Fruit fly (Drosophila melanogaster) whole organism, embryonic: Measurements from ENCODE around the gene Mdh1.
A peak's percentile ranks its signal among the peaks of the same experiment; 100 is the strongest.

Source experiments
- Abd-B ChIP-seq: fragments of 200-800 bp; sonication (Bioruptor generic); optimal IDR thresholded peaks from 2 replicates; lab custom pipeline; 2018; ENCODE audit warnings: missing biosample characterization, mild to moderate bottlenecking, missing genetic modification characterization, moderate library complexity
- C15 ChIP-seq: fragments of 200-800 bp; sonication (Bioruptor generic); IDR thresholded peaks from 3 replicates; pipeline ENCODE4 v1.3.6; 2022; ENCODE audit warnings: missing biosample characterization, missing genetic modification characterization
- CG10321 ChIP-seq: fragments of 200-800 bp; sonication (Bioruptor generic); IDR thresholded peaks from 2 replicates; pipeline ENCODE4 v1.3.6; 2022; ENCODE audit warnings: missing biosample characterization, missing genetic modification characterization
- CG12236 ChIP-seq: fragments of 200-800 bp; sonication (Bioruptor generic); optimal IDR thresholded peaks from 2 replicates; lab custom pipeline; 2016; ENCODE audit warnings: missing biosample characterization, missing genetic modification characterization
- CG13624 ChIP-seq: fragments of 200-800 bp; sonication (Bioruptor generic); optimal IDR thresholded peaks from 2 replicates; lab custom pipeline; 2016; ENCODE audit warnings: missing biosample characterization, missing genetic modification characterization
- CG13775 ChIP-seq: fragments of 200-800 bp; sonication (Bioruptor generic); optimal IDR thresholded peaks from 3 replicates; lab custom pipeline; 2017; ENCODE audit warnings: missing biosample characterization, mild to moderate bottlenecking, missing genetic modification characterization
- CG1529 ChIP-seq: fragments of 200-800 bp; sonication (Bioruptor generic); optimal IDR thresholded peaks from 3 replicates; lab custom pipeline; 2018; ENCODE audit warnings: missing biosample characterization, missing genetic modification characterization
- CG15514 ChIP-seq: fragments of 200-800 bp; sonication (Bioruptor generic); optimal IDR thresholded peaks from 3 replicates; lab custom pipeline; 2017; ENCODE audit warnings: missing biosample characterization, missing genetic modification characterization, mild to moderate bottlenecking, moderate library complexity, missing genetic modification reagents
- CG15696 ChIP-seq: fragments of 200-800 bp; sonication (Bioruptor generic); optimal IDR thresholded peaks from 2 replicates; lab custom pipeline; 2019; ENCODE audit warnings: missing biosample characterization, mild to moderate bottlenecking, missing genetic modification characterization, moderate library complexity
- CG16863 ChIP-seq: fragments of 200-800 bp; sonication (Bioruptor generic); optimal IDR thresholded peaks from 3 replicates; lab custom pipeline; 2016; ENCODE audit warnings: missing biosample characterization, missing genetic modification characterization
- CG18599 ChIP-seq: fragments of 200-800 bp; sonication (Bioruptor generic); optimal IDR thresholded peaks from 3 replicates; lab custom pipeline; 2017; ENCODE audit warnings: missing biosample characterization, missing genetic modification characterization, mild to moderate bottlenecking, moderate library complexity, missing genetic modification reagents
- CG2129 ChIP-seq: fragments of 200-800 bp; sonication (Bioruptor generic); IDR thresholded peaks from 2 replicates; pipeline ENCODE4 v1.3.6; 2022; ENCODE audit warnings: missing biosample characterization, missing genetic modification characterization; ENCODE audit not compliant: partially characterized antibody
- CG30020 ChIP-seq: fragments of 200-800 bp; optimal IDR thresholded peaks from 2 replicates; lab custom pipeline; 2019; ENCODE audit warnings: missing biosample characterization, mild to moderate bottlenecking, missing genetic modification characterization, moderate library complexity
- CG30403 ChIP-seq: fragments of 200-800 bp; sonication (Bioruptor generic); optimal IDR thresholded peaks from 3 replicates; lab custom pipeline; 2016; ENCODE audit warnings: missing biosample characterization, missing genetic modification characterization
- CG33557 ChIP-seq: fragments of 200-800 bp; sonication (Bioruptor generic); optimal IDR thresholded peaks from 2 replicates; lab custom pipeline; 2019; ENCODE audit warnings: missing biosample characterization, mild to moderate bottlenecking, missing genetic modification characterization, moderate library complexity
- CG34224 ChIP-seq: fragments of 200-800 bp; sonication (Bioruptor generic); IDR thresholded peaks from 3 replicates; pipeline ENCODE4 v1.3.6; 2022; ENCODE audit warnings: missing biosample characterization, missing genetic modification characterization; ENCODE audit not compliant: partially characterized antibody
- CG42726 ChIP-seq: fragments of 200-800 bp; sonication (Bioruptor generic); IDR thresholded peaks from 2 replicates; pipeline ENCODE4 v1.3.6; 2022; ENCODE audit warnings: missing biosample characterization, missing genetic modification characterization; ENCODE audit not compliant: partially characterized antibody
- CG4328 ChIP-seq: fragments of 200-800 bp; sonication (Bioruptor generic); optimal IDR thresholded peaks from 3 replicates; lab custom pipeline; 2017; ENCODE audit warnings: missing biosample characterization, missing genetic modification reagents, missing genetic modification characterization
- CG4820 ChIP-seq: fragments of 200-800 bp; sonication (Bioruptor generic); optimal IDR thresholded peaks from 3 replicates; lab custom pipeline; 2016; ENCODE audit warnings: missing biosample characterization, missing genetic modification characterization
- CG5245 ChIP-seq: fragments of 200-800 bp; sonication (Bioruptor generic); optimal IDR thresholded peaks from 3 replicates; lab custom pipeline; 2016; ENCODE audit warnings: missing biosample characterization, missing genetic modification characterization
- CG6272 ChIP-seq: fragments of 200-800 bp; sonication (Bioruptor generic); IDR thresholded peaks from 2 replicates; pipeline ENCODE4 v1.3.6; 2022; ENCODE audit warnings: missing biosample characterization, missing genetic modification characterization
- CG8089 ChIP-seq: fragments of 200-800 bp; sonication (Bioruptor generic); optimal IDR thresholded peaks from 3 replicates; lab custom pipeline; 2016; ENCODE audit warnings: missing biosample characterization, missing genetic modification characterization
- CG9817 ChIP-seq: fragments of 200-800 bp; sonication (Bioruptor generic); optimal IDR thresholded peaks from 2 replicates; lab custom pipeline; 2018; ENCODE audit warnings: missing biosample characterization, mild to moderate bottlenecking, missing genetic modification characterization, moderate library complexity
- Hmr ChIP-seq: fragments of 200-800 bp; sonication (Bioruptor generic); optimal IDR thresholded peaks from 3 replicates; lab custom pipeline; 2017; ENCODE audit warnings: mild to moderate bottlenecking, missing biosample characterization, missing genetic modification reagents, missing genetic modification characterization
- Lpt ChIP-seq: fragments of >200 bp; optimal IDR thresholded peaks from 2 replicates; lab custom pipeline; 2018; ENCODE audit warnings: missing biosample characterization, missing genetic modification characterization
- Mrtf ChIP-seq: fragments of 200-800 bp; sonication (Bioruptor generic); IDR thresholded peaks from 3 replicates; pipeline ENCODE4 v1.3.6; 2022; ENCODE audit warnings: missing biosample characterization, missing genetic modification characterization
- Nf-YA ChIP-seq: fragments of 200-800 bp; sonication (Bioruptor generic); IDR thresholded peaks from 2 replicates; pipeline ENCODE4 v1.3.6; 2022; ENCODE audit warnings: missing biosample characterization, missing genetic modification characterization
- NfI ChIP-seq: fragments of 200-800 bp; sonication (Bioruptor generic); optimal IDR thresholded peaks from 3 replicates; lab custom pipeline; 2018; ENCODE audit warnings: missing biosample characterization, mild to moderate bottlenecking, missing genetic modification characterization, moderate library complexity
- Sox102F ChIP-seq: fragments of 200-800 bp; sonication (Bioruptor generic); optimal IDR thresholded peaks from 2 replicates; lab custom pipeline; 2018; ENCODE audit warnings: missing biosample characterization, mild to moderate bottlenecking, missing genetic modification characterization, moderate library complexity
- Ssrp ChIP-seq: fragments of 200-800 bp; sonication (Bioruptor generic); optimal IDR thresholded peaks from 2 replicates; lab custom pipeline; 2018; ENCODE audit warnings: missing biosample characterization, mild to moderate bottlenecking, missing genetic modification characterization, moderate library complexity
- Tbp ChIP-seq: fragments of >200 bp; optimal IDR thresholded peaks from 2 replicates; lab custom pipeline; 2018; ENCODE audit warnings: missing biosample characterization, missing genetic modification characterization
- ara ChIP-seq: fragments of 200-800 bp; sonication (Bioruptor generic); IDR thresholded peaks from 2 replicates; pipeline ENCODE4 v1.3.6; 2022; ENCODE audit warnings: missing biosample characterization, missing genetic modification characterization
- crp ChIP-seq, 2 experiments: fragments of 200-800 bp; sonication (Bioruptor generic); optimal IDR thresholded peaks; 2 replicates in 1 of 2; 3 replicates in 1 of 2; lab custom pipeline; 2017; ENCODE audit warnings: missing biosample characterization in 2 of 2, missing genetic modification characterization in 2 of 2, mild to moderate bottlenecking in 1 of 2, moderate library complexity in 1 of 2
- emc ChIP-seq: fragments of 200-800 bp; sonication (Bioruptor generic); optimal IDR thresholded peaks from 2 replicates; lab custom pipeline; 2016; ENCODE audit warnings: missing biosample characterization, missing genetic modification characterization
- esg ChIP-seq: fragments of 200-800 bp; sonication (Bioruptor generic); conservative IDR thresholded peaks from 2 replicates; pipeline ENCODE4 v1.3.6; 2022; ENCODE audit warnings: missing biosample characterization, missing genetic modification characterization
- gsb-n ChIP-seq: fragments of 200-800 bp; sonication (Bioruptor generic); optimal IDR thresholded peaks from 3 replicates; lab custom pipeline; 2018; ENCODE audit warnings: missing biosample characterization, mild to moderate bottlenecking, missing genetic modification characterization
- insv ChIP-seq, 2 experiments: fragments of 200-800 bp; sonication (Bioruptor generic); optimal IDR thresholded peaks; 3 replicates each; lab custom pipeline; 2016 to 2018; ENCODE audit warnings: missing biosample characterization in 2 of 2, missing genetic modification characterization in 2 of 2
- lov ChIP-seq, 2 experiments: fragments of 200-800 bp in 1 of 2; fragments of >200 bp in 1 of 2; sonication (Bioruptor generic) in 1 of 2; IDR thresholded peaks in 1 of 2; optimal IDR thresholded peaks in 1 of 2; 2 replicates in 1 of 2; 3 replicates in 1 of 2; pipeline versions ENCODE4 v1.3.6 to Lab custom; 2017 to 2022; ENCODE audit warnings: missing biosample characterization in 1 of 2, missing genetic modification characterization in 1 of 2
- maf-S ChIP-seq: fragments of 200-800 bp; sonication (Bioruptor generic); optimal IDR thresholded peaks from 2 replicates; lab custom pipeline; 2016; ENCODE audit warnings: missing biosample characterization, missing genetic modification characterization
- oc ChIP-seq: fragments of 200-800 bp; sonication (Bioruptor generic); optimal IDR thresholded peaks from 2 replicates; lab custom pipeline; 2018; ENCODE audit warnings: missing biosample characterization, mild to moderate bottlenecking, missing genetic modification characterization, moderate library complexity
- onecut ChIP-seq: fragments of 200-800 bp; sonication (Bioruptor generic); IDR thresholded peaks from 2 replicates; pipeline ENCODE4 v1.3.6; 2022; ENCODE audit warnings: missing biosample characterization, missing genetic modification characterization
- pita ChIP-seq: fragments of 200-800 bp; sonication (Bioruptor generic); optimal IDR thresholded peaks from 2 replicates; lab custom pipeline; 2017; ENCODE audit warnings: missing biosample characterization, mild to moderate bottlenecking, missing genetic modification characterization
- psq ChIP-seq: fragments of 200-800 bp; sonication (Bioruptor generic); optimal IDR thresholded peaks from 2 replicates; lab custom pipeline; 2017; ENCODE audit warnings: missing biosample characterization, missing genetic modification characterization
- sc ChIP-seq, 3 experiments: fragments of >200 bp in 2 of 3; fragments of 200-800 bp in 1 of 3; sonication (Bioruptor generic) in 1 of 3; optimal IDR thresholded peaks; 2 replicates in 2 of 3; 3 replicates in 1 of 3; lab custom pipeline; 2017; ENCODE audit warnings: mild to moderate bottlenecking in 1 of 3, missing biosample characterization in 1 of 3, missing genetic modification characterization in 1 of 3, missing genetic modification reagents in 1 of 3
- vfl ChIP-seq: fragments of 200-800 bp; sonication (Bioruptor generic); optimal IDR thresholded peaks from 2 replicates; lab custom pipeline; 2016; ENCODE audit warnings: missing biosample characterization, missing genetic modification characterization
- wdn ChIP-seq: fragments of 200-800 bp; sonication (Bioruptor generic); IDR thresholded peaks from 2 replicates; pipeline ENCODE4 v1.3.6; 2022; ENCODE audit warnings: missing biosample characterization, missing genetic modification characterization
- wek ChIP-seq: fragments of 200-800 bp; sonication (Bioruptor generic); optimal IDR thresholded peaks from 3 replicates; lab custom pipeline; 2018; ENCODE audit warnings: missing biosample characterization, mild to moderate bottlenecking, missing genetic modification characterization, moderate library complexity

The Mdh1 gene

dm6 chr2L:10430802-10431476 is 34.8 kb upstream of the Mdh1 start, which contains the start of the genes Bug22 and TfIIB:
Bug22 (minus strand) TSS chr2L:10430918.
TfIIB (plus strand) TSS chr2L:10431338.
- TF ChIP-seq psq (GFP tag; lab: Kevin White, UChicago) (peak; percentile 39), gsb-n (tag; lab: Kevin White, UChicago) (no peak), wek (GFP tag; lab: Kevin White, UChicago) (peak; percentile 11), CG34224 (GFP tag; lab: Robert Waterston, UW) (0 out of 3 replicates have a peak, but pooled peaks have one; percentile 8), Lpt (GFP tag; lab: Kevin White, UChicago) (no peak), Abd-B (peak; percentile 50), vfl (GFP tag; lab: Kevin White, UChicago) (peak; percentile 68), maf-S (peak; percentile 62), CG15696 (tag; lab: Kevin White, UChicago) (peak; percentile 56), Tbp (GFP tag; lab: Kevin White, UChicago) (no peak), insv (GFP tag; optimal IDR thresholded peaks at IDR 0.05; lab: Kevin White, UChicago) (peak in 1 of 2 experiments; percentile 37), C15 (GFP tag; lab: Robert Waterston, UW) (no peak), ara (peak; percentile 38; the same call in 1 of the 2 replicates), Mrtf (GFP tag; lab: Robert Waterston, UW) (no peak; the same call in 2 of the 3 replicates), esg (GFP tag; lab: Robert Waterston, UW) (peak; percentile 41; the same call in 1 of the 2 replicates), NfI (GFP tag; lab: Kevin White, UChicago) (peak; percentile 82), CG5245 (peak; percentile 67), wdn (GFP tag; lab: Robert Waterston, UW) (peak; percentile 39; the same call in 1 of the 2 replicates), CG8089 (GFP tag; lab: Kevin White, UChicago) (peak; percentile 27), onecut (GFP tag; lab: Robert Waterston, UW) (peak; percentile 63), CG13775 (GFP tag; lab: Kevin White, UChicago) (peak; percentile 77), CG30403 (peak; percentile 88), CG18599 (GFP tag; lab: Kevin White, UChicago) (no peak), CG10321 (GFP tag; lab: Robert Waterston, UW) (no peak), lov (optimal IDR thresholded peaks at IDR 0.05; lab: Kevin White, UChicago) (no peak), lov (GFP tag; IDR thresholded peaks at IDR 0.05; lab: Robert Waterston, UW) (no peak), CG9817 (no peak), crp (GFP tag; optimal IDR thresholded peaks at IDR 0.05; lab: Kevin White, UChicago) (peak in 1 of 2 experiments; percentile 38), CG33557 (peak; percentile 26), pita (GFP tag; lab: Kevin White, UChicago) (no peak), CG6272 (GFP tag; lab: Robert Waterston, UW) (peak; percentile 41; the same call in 1 of the 2 replicates), CG30020 (tag; lab: Kevin White, UChicago) (peak; percentile 98), Nf-YA (GFP tag; lab: Robert Waterston, UW) (no peak), CG15514 (GFP tag; lab: Kevin White, UChicago) (peak; percentile 71), Sox102F (GFP tag; lab: Kevin White, UChicago) (no peak), Hmr (GFP tag; lab: Kevin White, UChicago) (no peak), sc (optimal IDR thresholded peaks at IDR 0.05; lab: Kevin White, UChicago) (no peak), sc (GFP tag; optimal IDR thresholded peaks at IDR 0.05; lab: Kevin White, UChicago) (no peak), CG1529 (GFP tag; lab: Kevin White, UChicago) (peak; percentile 6), emc (GFP tag; lab: Kevin White, UChicago) (no peak), CG12236 (GFP tag; lab: Kevin White, UChicago) (peak; percentile 41), CG4820 (GFP tag; lab: Kevin White, UChicago) (peak; percentile 99), CG13624 (GFP tag; lab: Kevin White, UChicago) (peak; percentile 62), Ssrp (peak; percentile 58), oc (no peak), CG42726 (GFP tag; lab: Robert Waterston, UW) (no peak), CG16863 (GFP tag; lab: Kevin White, UChicago) (peak; percentile 35), CG2129 (GFP tag; lab: Robert Waterston, UW) (no peak), CG4328 (GFP tag; lab: Kevin White, UChicago) (peak; percentile 44)
